Fruit fly (Drosophila melanogaster) whole organism, pupa: ENCODE measurements around the gene Ada1-2.

Source experiments
- CG10348 ChIP-seq: fragments of 200-800 bp; sonication (Bioruptor generic); IDR thresholded peaks from 2 replicates; pipeline ENCODE4 v1.3.6; 2022; ENCODE audit warnings: missing biosample characterization, missing genetic modification characterization
- CG12605 ChIP-seq: fragments of 200-800 bp; sonication (Bioruptor generic); IDR thresholded peaks from 2 replicates; pipeline ENCODE4 v1.3.6; 2022; ENCODE audit warnings: missing biosample characterization, missing genetic modification characterization
- CG32121 ChIP-seq: fragments of 200-800 bp; sonication (Bioruptor generic); IDR thresholded peaks from 2 replicates; pipeline ENCODE4 v1.3.6; 2022; ENCODE audit warnings: missing biosample characterization, missing genetic modification characterization
- CG34367 ChIP-seq: fragments of 200-800 bp; sonication (Bioruptor generic); optimal IDR thresholded peaks from 2 replicates; lab custom pipeline; 2018; ENCODE audit warnings: missing biosample characterization, mild to moderate bottlenecking, missing genetic modification characterization
- D1 ChIP-seq: fragments of 200-800 bp; sonication (Bioruptor generic); optimal IDR thresholded peaks from 2 replicates; lab custom pipeline; 2018; ENCODE audit warnings: missing biosample characterization, mild to moderate bottlenecking, missing genetic modification characterization, moderate library complexity
- EcR ChIP-seq: fragments of 200-800 bp; sonication (Bioruptor generic); optimal IDR thresholded peaks from 3 replicates; lab custom pipeline; 2019; ENCODE audit warnings: missing biosample characterization, missing genetic modification characterization, mild to moderate bottlenecking, moderate library complexity, missing genetic modification reagents
- Pif1A ChIP-seq: fragments of 200-800 bp; sonication (Bioruptor generic); optimal IDR thresholded peaks from 3 replicates; lab custom pipeline; 2016; ENCODE audit warnings: missing biosample characterization, missing genetic modification characterization
- fd96Ca ChIP-seq: fragments of 200-800 bp; sonication (Bioruptor generic); IDR thresholded peaks from 3 replicates; pipeline ENCODE4 v1.3.6; 2022; ENCODE audit warnings: missing biosample characterization, missing genetic modification characterization

dm6 chr2L:12029594-12030197 lies 37.0 kb downstream of the Ada1-2 start:
- TF ChIP-seq Pif1A (GFP tag; lab: Kevin White, UChicago) (no peak), CG12605 (GFP tag; lab: Robert Waterston, UW) (no peak), CG32121 (GFP tag; lab: Robert Waterston, UW) (no peak), D1 (no peak), EcR (GFP tag; lab: Kevin White, UChicago) (no peak), CG34367 (tag; lab: Kevin White, UChicago) (no peak), fd96Ca (GFP tag; lab: Robert Waterston, UW) (no peak), CG10348 (GFP tag; lab: Robert Waterston, UW) (no peak)
